Worm (Caenorhabditis elegans) whole organism, late embryonic: ENCODE measurements around the gene dot-1.4.

ENCODE experiments used
- K02D7.2 ChIP-seq: sonication (generic microtip); optimal IDR thresholded peaks from 2 replicates; lab custom pipeline; 2017; ENCODE audit warnings: mild to moderate bottlenecking, missing genetic modification characterization, missing compliant biosample characterization
- K09A11.1 ChIP-seq: sonication (generic microtip); optimal IDR thresholded peaks from 2 replicates; lab custom pipeline; 2017; ENCODE audit warnings: antibody characterized with exemption, mild to moderate bottlenecking, missing genetic modification characterization, missing compliant biosample characterization; ENCODE audit not compliant: insufficient read depth
- Y22D7AL.16 ChIP-seq: sonication (generic microtip); optimal IDR thresholded peaks from 2 replicates; lab custom pipeline; 2016; ENCODE audit warnings: missing genetic modification characterization, missing compliant biosample characterization
- ceh-24 ChIP-seq: sonication (generic microtip); optimal IDR thresholded peaks from 2 replicates; lab custom pipeline; 2016; ENCODE audit warnings: mild to moderate bottlenecking, missing genetic modification characterization, missing compliant biosample characterization
- ceh-31 ChIP-seq: sonication (generic microtip); optimal IDR thresholded peaks from 2 replicates; lab custom pipeline; 2016; ENCODE audit warnings: missing genetic modification characterization, missing compliant biosample characterization
- ceh-48 ChIP-seq: sonication (generic microtip); optimal IDR thresholded peaks from 2 replicates; lab custom pipeline; 2016; ENCODE audit warnings: missing genetic modification characterization, inconsistent platforms, missing compliant biosample characterization
- ceh-6 ChIP-seq: fragments of 200-800 bp; sonication (Bioruptor generic); optimal IDR thresholded peaks from 2 replicates; lab custom pipeline; 2018; ENCODE audit warnings: mild to moderate bottlenecking, missing genetic modification characterization, missing compliant biosample characterization
- ceh-9 ChIP-seq: sonication (generic microtip); optimal IDR thresholded peaks from 2 replicates; lab custom pipeline; 2016; ENCODE audit warnings: mild to moderate bottlenecking, missing genetic modification characterization, inconsistent platforms, missing compliant biosample characterization
- dve-1 ChIP-seq: sonication (generic microtip); optimal IDR thresholded peaks from 2 replicates; lab custom pipeline; 2017; ENCODE audit warnings: antibody characterized with exemption, mild to moderate bottlenecking, missing genetic modification characterization, missing compliant biosample characterization
- elt-2 ChIP-seq: sonication (generic microtip); optimal IDR thresholded peaks from 2 replicates; lab custom pipeline; 2016; ENCODE audit warnings: missing genetic modification reagents, missing genetic modification characterization, missing compliant biosample characterization
- elt-4 ChIP-seq: sonication (generic microtip); optimal IDR thresholded peaks from 2 replicates; lab custom pipeline; 2016; ENCODE audit warnings: missing genetic modification characterization, missing compliant biosample characterization
- ets-4 ChIP-seq: sonication (generic microtip); optimal IDR thresholded peaks from 2 replicates; lab custom pipeline; 2016; ENCODE audit warnings: missing genetic modification characterization, missing compliant biosample characterization
- fax-1 ChIP-seq: sonication (generic microtip); optimal IDR thresholded peaks from 2 replicates; lab custom pipeline; 2016; ENCODE audit warnings: missing genotype, missing genetic modification characterization, missing compliant biosample characterization
- hlh-15 ChIP-seq: sonication (generic microtip); optimal IDR thresholded peaks from 2 replicates; lab custom pipeline; 2016; ENCODE audit warnings: missing genetic modification characterization, missing compliant biosample characterization
- hlh-6 ChIP-seq: sonication (generic microtip); optimal IDR thresholded peaks from 2 replicates; lab custom pipeline; 2016; ENCODE audit warnings: missing genotype, missing genetic modification characterization, missing compliant biosample characterization
- hlh-8 ChIP-seq: sonication (generic microtip); optimal IDR thresholded peaks from 2 replicates; lab custom pipeline; 2016; ENCODE audit warnings: missing genotype, missing genetic modification characterization, missing compliant biosample characterization
- lin-11 ChIP-seq: fragments of 200-800 bp; sonication (Bioruptor generic); optimal IDR thresholded peaks from 2 replicates; lab custom pipeline; 2018; ENCODE audit warnings: mild to moderate bottlenecking, missing genetic modification characterization, missing compliant biosample characterization
- mec-3 ChIP-seq: sonication (generic microtip); optimal IDR thresholded peaks from 2 replicates; lab custom pipeline; 2016; ENCODE audit warnings: borderline replicate concordance, missing genetic modification characterization, missing compliant biosample characterization
- nhr-11 ChIP-seq: fragments of 150-350 bp; optimal IDR thresholded peaks from 2 replicates; lab custom pipeline; 2014; ENCODE audit warnings: missing biosample characterization, missing genetic modification characterization
- npax-4 ChIP-seq: sonication (generic microtip); optimal IDR thresholded peaks from 2 replicates; lab custom pipeline; 2016; ENCODE audit warnings: missing genetic modification characterization, missing compliant biosample characterization
- odd-2 ChIP-seq: sonication (generic microtip); optimal IDR thresholded peaks from 2 replicates; lab custom pipeline; 2017; ENCODE audit warnings: antibody characterized with exemption, mild to moderate bottlenecking, missing genetic modification characterization, missing compliant biosample characterization
- pag-3 ChIP-seq: sonication (generic microtip); optimal IDR thresholded peaks from 2 replicates; lab custom pipeline; 2016; ENCODE audit warnings: missing compliant biosample characterization, missing genetic modification characterization, borderline replicate concordance
- pat-9 ChIP-seq: fragments of 200-800 bp; sonication (Bioruptor generic); optimal IDR thresholded peaks from 2 replicates; lab custom pipeline; 2018; ENCODE audit warnings: mild to moderate bottlenecking, missing genetic modification characterization, moderate library complexity, missing compliant biosample characterization
- pax-1 ChIP-seq: fragments of 150-350 bp; optimal IDR thresholded peaks from 2 replicates; lab custom pipeline; 2014; ENCODE audit warnings: missing biosample characterization, missing genetic modification characterization
- pqm-1 ChIP-seq: sonication (generic microtip); optimal IDR thresholded peaks from 2 replicates; lab custom pipeline; 2016; ENCODE audit warnings: missing genetic modification characterization, missing compliant biosample characterization
- ref-2 ChIP-seq: sonication (generic microtip); optimal IDR thresholded peaks from 2 replicates; lab custom pipeline; 2016; ENCODE audit warnings: missing genetic modification characterization, missing compliant biosample characterization
- rnt-1 ChIP-seq: sonication (generic microtip); optimal IDR thresholded peaks from 2 replicates; lab custom pipeline; 2016; ENCODE audit warnings: missing genetic modification characterization, missing compliant biosample characterization
- sdc-2 ChIP-seq: sonication (generic microtip); optimal IDR thresholded peaks from 2 replicates; lab custom pipeline; 2016; ENCODE audit warnings: missing genotype, missing genetic modification characterization, missing compliant biosample characterization
- sox-2 ChIP-seq: fragments of 200-800 bp; sonication (Bioruptor generic); IDR thresholded peaks from 2 replicates; pipeline ENCODE4 v1.3.6; 2022; ENCODE audit warnings: missing genetic modification reagents, missing genetic modification characterization, missing compliant biosample characterization
- tbx-2 ChIP-seq: sonication (generic microtip); optimal IDR thresholded peaks from 2 replicates; lab custom pipeline; 2016; ENCODE audit warnings: missing genetic modification characterization, missing compliant biosample characterization
- unc-42 ChIP-seq: sonication (generic microtip); optimal IDR thresholded peaks from 2 replicates; lab custom pipeline; 2016; ENCODE audit warnings: missing genotype, missing genetic modification characterization, missing compliant biosample characterization
- zip-5 ChIP-seq: sonication (generic microtip); optimal IDR thresholded peaks from 2 replicates; lab custom pipeline; 2016; ENCODE audit warnings: missing genetic modification characterization, missing compliant biosample characterization

dot-1.4 gene

DNA sequence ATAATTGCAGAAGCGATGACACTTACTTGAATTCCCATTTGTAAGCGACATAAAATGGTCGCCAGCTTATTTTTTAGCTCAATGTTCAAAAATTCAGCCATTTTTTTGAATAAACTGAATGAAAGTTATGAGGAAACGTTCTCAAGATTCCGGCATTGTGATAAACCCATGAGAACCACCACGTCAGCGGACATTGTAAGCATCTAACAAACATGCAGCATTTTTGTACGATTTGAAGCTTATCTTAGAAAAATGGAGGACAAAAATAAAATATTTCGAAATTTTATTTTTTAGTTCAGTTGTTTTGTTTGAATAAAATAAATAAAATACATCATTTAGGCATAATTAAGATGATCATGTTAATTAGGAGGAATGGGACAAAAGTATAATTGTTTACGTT lies 21.8 kb upstream of the dot-1.4 start, which contains the start of gene T08D10.4:
Gene T08D10.4, minus strand, starts transcription at position 101 of the 400 bp plus-strand sequence.
- TF ChIP-seq ceh-6 (GFP tag; lab: Kevin White, UChicago) (no peak), Y22D7AL.16 (tag; lab: Kevin White, UChicago) (no peak), pag-3 (tag; lab: Kevin White, UChicago) (no peak), dve-1 (tag; lab: Kevin White, UChicago) (no peak)
- TF ChIP-seq, all 69 proteins: peak for 0

ce11 chrX:11952129-11952528 lies 20.7 kb upstream of the dot-1.4 start:
- TF ChIP-seq mec-3 (no peak), K02D7.2 (tag; lab: Kevin White, UChicago) (no peak), hlh-15 (tag; lab: Kevin White, UChicago) (no peak), hlh-6 (tag; lab: Kevin White, UChicago) (no peak), pag-3 (tag; lab: Kevin White, UChicago) (no peak), elt-2 (tag; lab: Kevin White, UChicago) (no peak), ref-2 (tag; lab: Kevin White, UChicago) (no peak), ets-4 (tag; lab: Kevin White, UChicago) (no peak), fax-1 (tag; lab: Kevin White, UChicago) (no peak), ceh-9 (tag; lab: Kevin White, UChicago) (no peak), pqm-1 (tag; lab: Kevin White, UChicago) (no peak), pat-9 (tag; lab: Kevin White, UChicago) (no peak), pax-1 (tag; lab: Kevin White, UChicago) (no peak), zip-5 (tag; lab: Kevin White, UChicago) (no peak), hlh-8 (tag; lab: Kevin White, UChicago) (no peak), ceh-48 (tag; lab: Kevin White, UChicago) (no peak), K09A11.1 (tag; lab: Kevin White, UChicago) (no peak), npax-4 (no peak), lin-11 (tag; lab: Kevin White, UChicago) (no peak)

ce11 chrX:11948184-11948894 lies 16.9 kb upstream of the dot-1.4 start, which contains the start of gene lsd-1:
Gene lsd-1, plus strand, starts transcription at chrX:11948844.
- TF ChIP-seq sdc-2 (tag; lab: Kevin White, UChicago) = peak; percentile 24
- no peak for TF ChIP-seq elt-4
- TF ChIP-seq sox-2 (GFP tag; lab: Robert Waterston, UW) = no peak

DNA sequence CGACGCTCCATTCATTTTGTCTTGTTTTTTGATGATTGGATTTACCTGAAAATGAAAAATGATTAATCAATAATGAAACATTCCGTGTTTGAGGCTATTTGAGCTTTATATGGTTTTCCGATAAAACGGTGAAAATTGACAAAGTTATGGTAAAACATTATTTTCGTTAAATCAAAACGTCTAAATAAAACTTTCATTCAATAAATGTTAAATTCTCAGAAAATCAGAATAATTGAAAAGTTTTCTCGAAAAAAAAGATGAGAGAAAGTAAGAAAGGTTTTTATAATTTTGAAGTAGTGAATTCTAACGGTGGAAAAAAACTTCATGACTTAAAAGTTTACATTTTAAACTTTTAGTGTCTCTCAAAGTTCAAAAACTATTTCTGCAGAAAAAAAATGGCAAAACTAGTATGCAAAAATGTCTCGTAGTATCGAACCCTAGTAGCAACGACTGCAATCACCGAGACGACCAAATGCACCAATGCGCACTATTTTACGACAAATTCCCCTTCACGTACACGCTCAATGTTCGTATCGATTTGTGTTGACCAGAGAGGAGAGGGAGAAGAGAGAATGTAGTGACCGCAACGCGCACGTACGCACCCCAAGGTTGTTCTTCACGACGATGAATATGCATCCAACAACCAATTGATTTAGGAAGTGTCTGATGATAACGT lies 15.5 kb upstream of the dot-1.4 start, which contains the start of gene nfya-1:
Gene nfya-1, minus strand, starts transcription at position 51 of the 676 bp plus-strand sequence.
- TF ChIP-seq ceh-24 (tag; lab: Kevin White, UChicago) = no peak
- peak; percentile 1 for TF ChIP-seq tbx-2 (tag; lab: Kevin White, UChicago)
- TF ChIP-seq ceh-31 (tag; lab: Kevin White, UChicago) = peak; percentile 37
- TF ChIP-seq nhr-11 (tag; lab: Kevin White, UChicago) = no peak
- peak; percentile 3 for TF ChIP-seq unc-42 (tag; lab: Kevin White, UChicago)
- peak; percentile 84 for TF ChIP-seq ceh-48 (tag; lab: Kevin White, UChicago)
- peak; percentile 71 for TF ChIP-seq sdc-2 (tag; lab: Kevin White, UChicago)
- TF ChIP-seq pag-3 (tag; lab: Kevin White, UChicago) = no peak
- no peak for TF ChIP-seq odd-2 (tag; lab: Kevin White, UChicago)
- peak; percentile 30 for TF ChIP-seq rnt-1 (tag; lab: Kevin White, UChicago)
